Worm (Caenorhabditis elegans): ENCODE measurements around the gene irld-50.

Gene irld-50

DNA sequence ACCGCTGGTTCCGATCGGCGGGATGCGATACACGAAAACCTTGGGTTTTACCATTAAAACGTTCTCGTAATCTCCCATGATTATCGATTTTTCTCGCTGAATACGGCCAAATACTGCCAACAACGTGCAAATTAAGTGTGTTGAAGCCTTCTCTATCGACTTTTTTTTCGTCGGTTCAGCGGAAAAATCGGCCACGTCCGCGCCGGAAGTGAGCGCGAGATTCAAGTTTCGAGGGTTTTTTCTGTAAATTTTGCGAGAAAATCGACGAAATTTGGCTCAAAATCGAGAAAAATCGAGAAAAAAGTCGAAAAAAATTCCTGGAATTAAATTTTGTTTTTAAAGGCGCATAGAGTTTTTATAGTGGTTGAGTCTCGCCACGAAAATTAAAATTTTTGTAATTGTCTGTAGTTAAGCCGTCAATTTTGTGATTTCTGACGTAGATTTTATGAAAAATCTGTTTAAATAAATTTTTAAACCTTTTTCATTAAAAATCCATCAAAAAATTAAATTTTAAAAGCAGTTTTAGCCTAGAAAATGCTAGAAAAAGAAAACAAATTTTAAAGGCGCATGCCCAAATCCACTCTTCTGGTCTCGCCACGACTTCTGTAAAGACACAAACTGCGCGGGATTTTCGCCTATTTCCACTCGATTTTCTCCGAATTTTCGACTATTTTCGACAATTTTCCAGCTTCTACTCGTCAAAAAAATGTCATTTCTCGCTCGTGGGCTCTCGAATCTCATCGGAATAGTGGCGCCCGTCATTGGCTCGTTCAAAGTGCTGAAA lies 24.6 kb downstream of the irld-50 start, which contains the start of the genes ncap-1 and Y110A2AR.1:
Gene ncap-1, minus strand, starts transcription at position 241 of the 784 bp plus-strand sequence.
Gene Y110A2AR.1, plus strand, starts transcription at position 637 of the 784 bp plus-strand sequence.
- no peak for TF ChIP-seq aly-2 (tag; optimal IDR thresholded peaks at IDR 0.05)
- no peak for TF ChIP-seq lin-13 (GFP tag; optimal IDR thresholded peaks at IDR 0.05)
- TF ChIP-seq mbf-1 (tag; optimal IDR thresholded peaks at IDR 0.05), result no peak
- TF ChIP-seq nhr-10 (tag; optimal IDR thresholded peaks at IDR 0.05), result no peak
- no peak for TF ChIP-seq ceh-16 (tag; optimal IDR thresholded peaks at IDR 0.05)
- TF ChIP-seq lsy-2 (tag; optimal IDR thresholded peaks at IDR 0.05), result peak in 1 of 2 experiments; percentile 25
- TF ChIP-seq C34F6.9 (tag; optimal IDR thresholded peaks at IDR 0.05), result peak; percentile 19
- no peak for TF ChIP-seq sma-3 (GFP tag; optimal IDR thresholded peaks at IDR 0.05)
- no peak for TF ChIP-seq ZK546.5 (tag; optimal IDR thresholded peaks at IDR 0.05)
- peak; percentile 27 for TF ChIP-seq gmeb-1 (tag; optimal IDR thresholded peaks at IDR 0.05)
- TF ChIP-seq ztf-11 (tag; optimal IDR thresholded peaks at IDR 0.05), result no peak
- TF ChIP-seq sma-9 (GFP tag; optimal IDR thresholded peaks at IDR 0.05), result no peak
- TF ChIP-seq sma-9 (tag; optimal IDR thresholded peaks at IDR 0.05), result no peak
- TF ChIP-seq unc-55 (GFP tag; optimal IDR thresholded peaks at IDR 0.05), result peak; percentile 34
- TF ChIP-seq nhr-129 (tag; optimal IDR thresholded peaks at IDR 0.05), result no peak
- no peak for TF ChIP-seq F13H6.1 (tag; optimal IDR thresholded peaks at IDR 0.05)
- TF ChIP-seq skn-1 (tag; optimal IDR thresholded peaks at IDR 0.05), result no peak
- TF ChIP-seq zag-1 (tag; optimal IDR thresholded peaks at IDR 0.05), result no peak
- TF ChIP-seq lin-11 (tag; optimal IDR thresholded peaks at IDR 0.05), result no peak

DNA sequence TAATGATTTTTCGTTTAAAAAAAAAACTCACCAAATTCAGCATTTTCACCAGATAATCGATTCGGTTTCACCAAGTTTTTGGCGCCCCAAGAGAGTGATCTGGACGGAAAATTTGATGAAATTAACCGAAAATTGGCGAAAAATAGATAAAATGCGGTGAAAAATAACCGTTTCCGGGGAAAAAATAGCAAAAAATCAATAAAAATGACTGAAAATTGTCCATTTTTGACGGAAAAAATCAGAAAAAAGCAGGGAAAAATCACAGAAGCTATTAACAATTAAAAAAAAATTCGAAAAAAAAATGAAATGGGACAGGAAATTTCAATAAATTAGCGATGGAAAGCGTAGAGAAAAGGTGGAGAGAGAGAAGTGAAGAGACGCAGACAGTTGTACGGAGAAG lies 30.4 kb downstream of the irld-50 start, which contains the start of gene ubc-15:
Gene ubc-15, minus strand, starts transcription at position 101 of the 400 bp plus-strand sequence.
- no peak for TF ChIP-seq Y55F3AM.14 (GFP tag; optimal IDR thresholded peaks at IDR 0.05)
- no peak for TF ChIP-seq nhr-12 (tag; optimal IDR thresholded peaks at IDR 0.05)
- TF ChIP-seq lin-39 (tag; optimal IDR thresholded peaks at IDR 0.05), result no peak
- TF ChIP-seq unc-55 (GFP tag; optimal IDR thresholded peaks at IDR 0.05), result peak; percentile 5
- no peak for TF ChIP-seq ztf-1 (GFP tag; conservative IDR thresholded peaks at IDR 0.05)
- TF ChIP-seq ztf-11 (tag; optimal IDR thresholded peaks at IDR 0.05), result no peak
- TF ChIP-seq ceh-16 (tag; optimal IDR thresholded peaks at IDR 0.05), result no peak

DNA sequence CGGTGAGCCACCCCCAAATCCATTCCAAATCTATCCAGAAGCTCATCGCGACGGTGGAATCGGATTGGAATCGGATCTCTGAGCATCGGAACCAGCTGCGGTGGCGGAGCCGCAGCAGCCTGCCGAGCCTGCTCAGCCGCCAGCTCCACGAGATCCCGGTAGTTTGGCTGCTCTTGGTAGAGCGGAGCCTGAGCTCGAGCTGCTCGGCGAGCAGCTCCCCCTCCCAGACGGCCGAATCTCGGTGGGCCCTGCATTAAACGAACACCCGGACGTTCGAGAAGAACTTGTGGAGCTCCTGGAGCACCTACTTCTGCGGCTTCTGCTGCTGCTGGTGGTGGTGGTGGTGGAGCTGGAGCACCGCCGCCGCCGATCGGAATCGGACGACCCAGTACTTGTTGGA lies 40.1 kb downstream of the irld-50 start:
- no peak for TF ChIP-seq unc-62 (GFP tag; optimal IDR thresholded peaks at IDR 0.05)
- TF ChIP-seq zag-1 (tag; optimal IDR thresholded peaks at IDR 0.05), result no peak
- TF ChIP-seq ceh-82 (tag; optimal IDR thresholded peaks at IDR 0.05), result no peak
- TF ChIP-seq mab-5 (tag; optimal IDR thresholded peaks at IDR 0.05), result no peak
- no peak for TF ChIP-seq nhr-10 (tag; optimal IDR thresholded peaks at IDR 0.05)

DNA sequence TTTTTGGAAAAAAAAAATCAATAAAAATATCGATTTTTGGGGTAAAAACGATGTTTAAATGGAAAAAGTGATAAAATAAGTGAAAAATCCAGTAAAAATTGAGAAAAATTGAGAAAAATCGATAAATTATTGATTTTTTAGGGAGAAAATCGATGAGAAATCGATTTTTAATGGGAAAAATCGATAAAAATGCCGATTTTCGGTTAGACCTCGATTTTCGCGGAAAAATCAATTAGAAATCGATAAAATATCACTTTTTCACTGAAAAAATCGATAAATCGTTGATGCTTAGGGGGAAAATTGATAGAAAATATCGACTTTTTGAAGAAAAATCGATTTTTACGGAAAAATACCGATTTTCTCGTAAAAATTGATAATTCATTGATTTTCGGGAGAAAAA lies 42.7 kb downstream of the irld-50 start:
- TF ChIP-seq nhr-21 (tag; optimal IDR thresholded peaks at IDR 0.05) (no peak), ama-1 (optimal IDR thresholded peaks at IDR 0.05) (no peak), elt-3 (tag; optimal IDR thresholded peaks at IDR 0.05) (no peak)

DNA sequence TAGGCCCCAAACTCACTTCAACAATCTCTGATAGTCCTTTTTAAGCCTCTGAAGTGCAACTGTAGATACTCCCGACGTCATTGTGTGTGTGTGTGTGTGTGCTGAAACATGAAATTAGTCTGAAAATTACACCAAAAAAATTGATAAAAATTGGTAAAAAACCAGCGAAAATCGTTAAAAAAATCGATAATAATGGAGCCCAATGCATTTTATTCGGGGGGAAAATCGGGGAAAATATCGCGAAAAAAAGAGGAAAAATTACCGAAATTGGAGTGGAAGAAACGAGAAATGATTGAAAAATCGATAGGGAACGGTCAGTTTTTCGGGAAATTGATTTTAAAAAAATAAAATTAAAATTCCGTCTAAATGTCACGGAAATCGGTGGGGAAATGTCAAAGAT lies 43.6 kb downstream of the irld-50 start, which contains the start of gene ubc-26:
Gene ubc-26, minus strand, starts transcription at position 101 of the 400 bp plus-strand sequence.
- TF ChIP-seq ceh-16 (tag; optimal IDR thresholded peaks at IDR 0.05) (no peak), mbf-1 (tag; optimal IDR thresholded peaks at IDR 0.05) (no peak), R02D3.7 (tag; optimal IDR thresholded peaks at IDR 0.05) (no peak), ama-1 (optimal IDR thresholded peaks at IDR 0.05) (no peak), sma-3 (GFP tag; optimal IDR thresholded peaks at IDR 0.05) (no peak), unc-55 (GFP tag; optimal IDR thresholded peaks at IDR 0.05) (no peak), nhr-11 (tag; optimal IDR thresholded peaks at IDR 0.05) (no peak), lin-11 (tag; optimal IDR thresholded peaks at IDR 0.05) (no peak), fos-1 (tag; optimal IDR thresholded peaks at IDR 0.05) (no peak), unc-62 (GFP tag; optimal IDR thresholded peaks at IDR 0.05) (no peak), ceh-82 (tag; optimal IDR thresholded peaks at IDR 0.05) (no peak), nhr-12 (tag; optimal IDR thresholded peaks at IDR 0.05) (no peak)

DNA sequence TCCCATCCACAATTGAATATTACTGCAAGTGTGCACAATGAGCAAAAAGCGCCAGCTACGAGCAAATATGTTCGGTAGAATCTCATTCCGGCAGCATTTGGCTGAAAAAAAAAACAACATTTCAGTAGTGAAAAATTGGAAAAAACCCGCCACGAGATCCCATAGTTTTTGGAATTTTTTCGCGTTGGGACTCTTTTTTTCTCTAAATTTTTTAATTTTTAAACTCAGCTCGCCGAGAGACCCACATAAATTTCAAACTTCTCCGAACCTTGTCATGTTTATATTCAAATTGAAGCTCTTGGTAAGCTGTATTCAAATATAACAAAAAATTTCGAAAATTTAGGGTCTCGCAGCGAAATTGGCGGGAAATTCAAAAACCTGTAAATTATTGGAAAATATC lies 49.6 kb downstream of the irld-50 start, which contains the start of gene sqv-2:
Gene sqv-2, minus strand, starts transcription at position 101 of the 400 bp plus-strand sequence.
- TF ChIP-seq elt-1 (tag; optimal IDR thresholded peaks at IDR 0.05) (no peak), dmd-4 (tag; optimal IDR thresholded peaks at IDR 0.05) (no peak)

All from whole organism, L2 larva.